Fruit fly (Drosophila melanogaster) whole organism, embryonic: ENCODE data around the gene Fife.
A peak's percentile ranks its signal among the peaks of the same experiment; 100 is the strongest.

Source experiments
- ATbp ChIP-seq: fragments of 200-800 bp; sonication (Bioruptor generic); optimal IDR thresholded peaks from 2 replicates; lab custom pipeline; 2017; ENCODE audit warnings: missing biosample characterization, mild to moderate bottlenecking, missing genetic modification characterization, missing genetic modification reagents
- Antp ChIP-seq: fragments of 200-800 bp; sonication (Bioruptor generic); optimal IDR thresholded peaks from 3 replicates; lab custom pipeline; 2016; ENCODE audit warnings: missing biosample characterization, missing genetic modification characterization
- B-H2 ChIP-seq: fragments of 200-800 bp; sonication (Bioruptor generic); optimal IDR thresholded peaks from 2 replicates; lab custom pipeline; 2018; ENCODE audit warnings: missing biosample characterization, mild to moderate bottlenecking, missing genetic modification characterization
- CG13287 ChIP-seq: fragments of 200-800 bp; sonication (Bioruptor generic); IDR thresholded peaks from 2 replicates; pipeline ENCODE4 v1.3.6; 2022; ENCODE audit warnings: missing biosample characterization, missing genetic modification characterization; ENCODE audit not compliant: partially characterized antibody
- CG13624 ChIP-seq: fragments of 200-800 bp; sonication (Bioruptor generic); optimal IDR thresholded peaks from 2 replicates; lab custom pipeline; 2016; ENCODE audit warnings: missing biosample characterization, missing genetic modification characterization
- CG14965 ChIP-seq: fragments of 200-800 bp; sonication (Bioruptor generic); optimal IDR thresholded peaks from 2 replicates; lab custom pipeline; 2016; ENCODE audit warnings: missing biosample characterization, missing genetic modification characterization, borderline replicate concordance
- CG15011 ChIP-seq: fragments of 200-800 bp; sonication (Bioruptor generic); optimal IDR thresholded peaks from 3 replicates; lab custom pipeline; 2018; ENCODE audit warnings: missing biosample characterization, mild to moderate bottlenecking, missing genetic modification characterization
- CG2678 ChIP-seq: fragments of 200-800 bp; sonication (Bioruptor generic); optimal IDR thresholded peaks from 3 replicates; lab custom pipeline; 2019; ENCODE audit warnings: missing biosample characterization, mild to moderate bottlenecking, missing genetic modification characterization, moderate library complexity
- CG31388 ChIP-seq: fragments of 200-800 bp; sonication (Bioruptor generic); optimal IDR thresholded peaks from 2 replicates; lab custom pipeline; 2016; ENCODE audit warnings: missing biosample characterization, missing genetic modification characterization
- CG4424 ChIP-seq: fragments of 200-800 bp; sonication (Bioruptor generic); optimal IDR thresholded peaks from 3 replicates; lab custom pipeline; 2016; ENCODE audit warnings: missing biosample characterization, missing genetic modification characterization
- CG4854 ChIP-seq: fragments of 200-800 bp; sonication (Bioruptor generic); optimal IDR thresholded peaks from 2 replicates; lab custom pipeline; 2016; ENCODE audit warnings: missing biosample characterization, missing genetic modification characterization, inconsistent platforms
- CG5953 ChIP-seq: fragments of 200-800 bp; sonication (Bioruptor generic); IDR thresholded peaks from 2 replicates; pipeline ENCODE4 v1.3.6; 2022; ENCODE audit warnings: missing biosample characterization, missing genetic modification characterization
- CG6254 ChIP-seq: fragments of 200-800 bp; sonication (Bioruptor generic); optimal IDR thresholded peaks from 3 replicates; lab custom pipeline; 2017; ENCODE audit warnings: mild to moderate bottlenecking, missing biosample characterization, missing genetic modification reagents, missing genetic modification characterization
- CG6791 ChIP-seq: fragments of 200-800 bp; sonication (Bioruptor generic); IDR thresholded peaks from 3 replicates; pipeline ENCODE4 v1.3.6; 2022; ENCODE audit warnings: missing biosample characterization, missing genetic modification characterization; ENCODE audit not compliant: partially characterized antibody
- CG7786 ChIP-seq: fragments of 200-800 bp; sonication (Bioruptor generic); optimal IDR thresholded peaks from 2 replicates; lab custom pipeline; 2016; ENCODE audit warnings: missing biosample characterization, missing genetic modification characterization
- CG8290 ChIP-seq, 3 experiments: fragments of 200-800 bp; sonication (Bioruptor generic); optimal IDR thresholded peaks; 2 replicates each; lab custom pipeline; 2016 to 2019; ENCODE audit warnings: missing biosample characterization in 3 of 3, missing genetic modification characterization in 3 of 3, mild to moderate bottlenecking in 2 of 3, moderate library complexity in 1 of 3
- CG8765 ChIP-seq: fragments of 200-800 bp; sonication (Bioruptor generic); IDR thresholded peaks from 2 replicates; pipeline ENCODE4 v1.3.6; 2022; ENCODE audit warnings: missing biosample characterization, missing genetic modification characterization
- CG9609 ChIP-seq: fragments of 200-800 bp; sonication (Bioruptor generic); optimal IDR thresholded peaks from 3 replicates; lab custom pipeline; 2016; ENCODE audit warnings: missing biosample characterization, missing genetic modification characterization
- CG9727 ChIP-seq: fragments of 200-800 bp; sonication (Bioruptor generic); optimal IDR thresholded peaks from 3 replicates; lab custom pipeline; 2017; ENCODE audit warnings: missing biosample characterization, mild to moderate bottlenecking, missing genetic modification characterization
- CG9876 ChIP-seq: fragments of 200-800 bp; sonication (Bioruptor generic); optimal IDR thresholded peaks from 2 replicates; lab custom pipeline; 2016; ENCODE audit warnings: missing biosample characterization, missing genetic modification characterization
- Dp ChIP-seq: fragments of 200-800 bp; sonication (Bioruptor generic); optimal IDR thresholded peaks from 2 replicates; lab custom pipeline; 2018; ENCODE audit warnings: missing biosample characterization, mild to moderate bottlenecking, missing genetic modification characterization, moderate library complexity
- HLH3B ChIP-seq: fragments of 200-800 bp; sonication (Bioruptor generic); IDR thresholded peaks from 2 replicates; pipeline ENCODE4 v1.3.6; 2022; ENCODE audit warnings: missing biosample characterization, missing genetic modification characterization
- HmgD ChIP-seq: fragments of 200-800 bp; sonication (Bioruptor generic); optimal IDR thresholded peaks from 3 replicates; lab custom pipeline; 2016; ENCODE audit warnings: missing biosample characterization, missing genetic modification characterization
- Lhr ChIP-seq: fragments of 200-800 bp; sonication (Bioruptor generic); optimal IDR thresholded peaks from 3 replicates; lab custom pipeline; 2017; ENCODE audit warnings: mild to moderate bottlenecking, missing biosample characterization, missing genetic modification reagents, missing genetic modification characterization
- NC2β ChIP-seq: fragments of 200-800 bp; sonication (Bioruptor generic); optimal IDR thresholded peaks from 2 replicates; lab custom pipeline; 2016; ENCODE audit warnings: missing biosample characterization, missing genetic modification characterization
- Neu2 ChIP-seq: fragments of 200-800 bp; sonication (Bioruptor generic); optimal IDR thresholded peaks from 3 replicates; lab custom pipeline; 2016; ENCODE audit warnings: missing biosample characterization, missing genetic modification characterization, borderline replicate concordance
- Oli ChIP-seq: fragments of 200-800 bp; sonication (Bioruptor generic); optimal IDR thresholded peaks from 2 replicates; lab custom pipeline; 2018; ENCODE audit warnings: missing biosample characterization, mild to moderate bottlenecking, missing genetic modification characterization, moderate library complexity
- Optix ChIP-seq: fragments of 200-800 bp; sonication (Bioruptor generic); IDR thresholded peaks from 3 replicates; pipeline ENCODE4 v1.3.6; 2022; ENCODE audit warnings: missing biosample characterization, missing genetic modification characterization
- Ravus ChIP-seq: fragments of 200-800 bp; sonication (Bioruptor generic); IDR thresholded peaks from 2 replicates; pipeline ENCODE4 v1.3.6; 2022; ENCODE audit warnings: missing biosample characterization, missing genetic modification characterization
- Rfx ChIP-seq: fragments of 200-800 bp; sonication (Bioruptor generic); IDR thresholded peaks from 2 replicates; pipeline ENCODE4 v1.3.6; 2022; ENCODE audit warnings: missing biosample characterization, missing genetic modification characterization
- Sox100B ChIP-seq: fragments of 200-800 bp; sonication (Bioruptor generic); optimal IDR thresholded peaks from 3 replicates; lab custom pipeline; 2018; ENCODE audit warnings: missing biosample characterization, mild to moderate bottlenecking, missing genetic modification characterization
- Tbp ChIP-seq: fragments of >200 bp; optimal IDR thresholded peaks from 2 replicates; lab custom pipeline; 2018; ENCODE audit warnings: missing biosample characterization, missing genetic modification characterization
- crol ChIP-seq: fragments of 200-800 bp; sonication (Bioruptor generic); IDR thresholded peaks from 2 replicates; pipeline ENCODE4 v1.3.6; 2022; ENCODE audit warnings: missing biosample characterization, missing genetic modification characterization
- dpn ChIP-seq, 2 experiments: fragments of 200-800 bp; sonication (Bioruptor generic); optimal IDR thresholded peaks; 3 replicates each; lab custom pipeline; 2016; ENCODE audit warnings: missing biosample characterization in 2 of 2, missing genetic modification characterization in 2 of 2
- ems ChIP-seq: fragments of 200-800 bp; sonication (Bioruptor generic); optimal IDR thresholded peaks from 3 replicates; lab custom pipeline; 2016; ENCODE audit warnings: missing biosample characterization, missing genetic modification characterization
- eyg ChIP-seq: fragments of 200-800 bp; sonication (Bioruptor generic); optimal IDR thresholded peaks from 3 replicates; lab custom pipeline; 2016; ENCODE audit warnings: missing biosample characterization, missing genetic modification characterization
- fru ChIP-seq: fragments of >200 bp; optimal IDR thresholded peaks from 2 replicates; lab custom pipeline; 2017
- gro ChIP-seq: fragments of 200-800 bp; sonication (Bioruptor generic); optimal IDR thresholded peaks from 2 replicates; lab custom pipeline; 2016; ENCODE audit warnings: missing biosample characterization, missing genetic modification characterization
- hb ChIP-seq: fragments of 200-800 bp; sonication (Bioruptor generic); IDR thresholded peaks from 3 replicates; pipeline ENCODE4 v1.3.6; 2022; ENCODE audit warnings: missing biosample characterization, missing genetic modification characterization; ENCODE audit not compliant: partially characterized antibody
- jing ChIP-seq: fragments of 200-800 bp; sonication (Bioruptor generic); optimal IDR thresholded peaks from 2 replicates; lab custom pipeline; 2018; ENCODE audit warnings: missing biosample characterization, mild to moderate bottlenecking, missing genetic modification characterization
- luna ChIP-seq: fragments of 200-800 bp; sonication (Bioruptor generic); optimal IDR thresholded peaks from 2 replicates; lab custom pipeline; 2016; ENCODE audit warnings: missing biosample characterization, missing genetic modification characterization
- nmo ChIP-seq: fragments of 200-800 bp; sonication (Bioruptor generic); optimal IDR thresholded peaks from 2 replicates; lab custom pipeline; 2018; ENCODE audit warnings: missing biosample characterization, mild to moderate bottlenecking, missing genetic modification characterization, moderate library complexity
- onecut ChIP-seq: fragments of 200-800 bp; sonication (Bioruptor generic); IDR thresholded peaks from 2 replicates; pipeline ENCODE4 v1.3.6; 2022; ENCODE audit warnings: missing biosample characterization, missing genetic modification characterization
- p53 ChIP-seq: fragments of 200-800 bp; sonication (Bioruptor generic); optimal IDR thresholded peaks from 2 replicates; lab custom pipeline; 2016; ENCODE audit warnings: missing biosample characterization, missing genetic modification characterization
- pfk ChIP-seq: fragments of 200-800 bp; sonication (Bioruptor generic); optimal IDR thresholded peaks from 2 replicates; lab custom pipeline; 2018; ENCODE audit warnings: missing biosample characterization, mild to moderate bottlenecking, missing genetic modification characterization, moderate library complexity
- sd ChIP-seq: fragments of 200-800 bp; sonication (Bioruptor generic); optimal IDR thresholded peaks from 3 replicates; lab custom pipeline; 2018; ENCODE audit warnings: missing biosample characterization, mild to moderate bottlenecking, missing genetic modification characterization, moderate library complexity
- sens ChIP-seq: fragments of 200-800 bp; sonication (Bioruptor generic); peaks from one replicate; lab custom pipeline; 2016; ENCODE audit warnings: missing biosample characterization, missing genetic modification characterization
- zfh1 ChIP-seq: fragments of 200-800 bp; sonication (Bioruptor generic); IDR thresholded peaks from 3 replicates; pipeline ENCODE4 v1.3.6; 2022; ENCODE audit warnings: missing biosample characterization, missing genetic modification characterization

Gene Fife

DNA sequence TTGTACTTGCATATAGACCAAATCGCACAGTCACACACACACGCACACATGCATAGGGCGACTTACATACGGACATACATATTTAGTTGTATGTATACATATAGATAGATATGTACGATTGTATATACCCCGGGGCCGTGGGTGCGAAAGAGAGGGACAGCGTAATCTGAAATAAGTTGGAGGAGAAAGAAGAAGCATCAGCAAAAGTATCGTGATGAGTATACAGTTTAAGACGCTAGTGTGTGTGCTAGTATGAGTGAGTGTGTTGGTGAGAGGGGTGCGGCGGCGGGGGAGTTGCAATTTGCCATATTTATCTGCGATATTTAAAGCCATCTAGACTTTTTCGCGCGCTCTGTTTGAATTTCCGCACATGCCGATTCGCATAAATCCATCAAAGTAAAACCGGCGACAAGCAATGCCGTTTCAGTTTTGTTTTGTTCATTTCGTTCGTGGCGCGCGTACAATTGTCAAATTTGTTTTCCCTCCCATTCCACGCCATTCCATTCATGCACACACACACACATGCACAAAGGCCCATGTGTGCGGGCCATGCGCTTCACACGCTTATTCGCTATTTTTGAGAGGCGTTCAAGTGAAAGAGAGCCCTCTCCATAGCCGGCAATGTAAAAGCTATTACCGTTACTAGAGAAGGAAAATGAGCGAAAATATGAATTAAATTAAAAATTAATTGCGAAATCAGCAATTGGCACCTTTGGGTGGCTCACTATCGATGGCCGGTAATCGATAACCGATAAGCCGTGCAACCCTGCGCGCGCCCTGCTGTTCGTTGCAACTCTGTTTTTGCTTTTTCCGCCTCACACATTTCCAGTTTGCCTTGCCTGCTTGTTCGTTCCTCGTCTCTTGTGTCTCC lies 76.3 kb downstream of the Fife start (continued):
- peak; percentile 59 for TF ChIP-seq Oli (tag; lab: Kevin White, UChicago)
- peak; percentile 32 for TF ChIP-seq Neu2 (GFP tag; lab: Kevin White, UChicago)
- peak; percentile 65 for TF ChIP-seq CG8290 (GFP tag; optimal IDR thresholded peaks at IDR 0.05; lab: Kevin White, UChicago)
- TF ChIP-seq CG8290 (tag; optimal IDR thresholded peaks at IDR 0.05; lab: Kevin White, UChicago), result peak; percentile 89 to 92
- TF ChIP-seq Dp, result peak; percentile 68
- peak; percentile 95 for TF ChIP-seq sens (GFP tag; lab: Kevin White, UChicago)
- TF ChIP-seq jing, result no peak
- peak; percentile 93 for TF ChIP-seq CG9727
- peak; percentile 91 for TF ChIP-seq B-H2 (GFP tag; lab: Kevin White, UChicago)
- peak; percentile 22 for TF ChIP-seq CG14965 (GFP tag; lab: Kevin White, UChicago)
- TF ChIP-seq eyg (GFP tag; lab: Kevin White, UChicago), result peak; percentile 82
- TF ChIP-seq Lhr, result no peak
- peak; percentile 78 for TF ChIP-seq CG4424
- TF ChIP-seq luna (GFP tag; lab: Kevin White, UChicago), result peak; percentile 62
- TF ChIP-seq CG9609 (GFP tag; lab: Kevin White, UChicago), result peak; percentile 68
- peak; percentile 56; the same call in 1 of the 2 replicates for TF ChIP-seq HLH3B (GFP tag; lab: Robert Waterston, UW)
- peak; percentile 50 for TF ChIP-seq CG7786 (GFP tag; lab: Kevin White, UChicago)
- peak; percentile 39 for TF ChIP-seq sd (tag; lab: Kevin White, UChicago)
- TF ChIP-seq CG31388 (GFP tag; lab: Kevin White, UChicago), result no peak
- peak; percentile 79 for TF ChIP-seq Antp (GFP tag; lab: Kevin White, UChicago)
- TF ChIP-seq CG8765 (GFP tag; lab: Robert Waterston, UW), result peak; percentile 36; the same call in 1 of the 2 replicates
- TF ChIP-seq CG13624 (GFP tag; lab: Kevin White, UChicago), result peak; percentile 81
- TF ChIP-seq hb (GFP tag; lab: Robert Waterston, UW), result peak; percentile 71; the same call in 2 of the 3 replicates
- TF ChIP-seq gro (GFP tag; lab: Kevin White, UChicago), result peak; percentile 73
- TF ChIP-seq CG15011 (GFP tag; lab: Kevin White, UChicago), result peak; percentile 85
- peak; percentile 63; the same call in 1 of the 2 replicates for TF ChIP-seq CG5953
- TF ChIP-seq ATbp (GFP tag; lab: Kevin White, UChicago), result peak; percentile 76
- TF ChIP-seq zfh1, result peak; percentile 86
- TF ChIP-seq CG6254, result peak; percentile 69
- TF ChIP-seq crol, result peak; percentile 89
- peak; percentile 88 for TF ChIP-seq Rfx (GFP tag; lab: Robert Waterston, UW)
- TF ChIP-seq pfk, result peak; percentile 77
- peak; percentile 41 for TF ChIP-seq CG9876 (GFP tag; lab: Kevin White, UChicago)
- peak; percentile 68 for TF ChIP-seq CG2678
- peak; percentile 71 for TF ChIP-seq CG4854 (GFP tag; lab: Kevin White, UChicago)
- TF ChIP-seq ems (GFP tag; lab: Kevin White, UChicago), result peak; percentile 74
- peak; percentile 86 for TF ChIP-seq Sox100B (GFP tag; lab: Kevin White, UChicago)
- TF ChIP-seq Ravus (GFP tag; lab: Robert Waterston, UW), result no peak
- peak; percentile 67; the same call in 2 of the 3 replicates for TF ChIP-seq Optix (GFP tag; lab: Robert Waterston, UW)
- TF ChIP-seq CG13287 (GFP tag; lab: Robert Waterston, UW), result peak; percentile 81
- TF ChIP-seq nmo, result peak; percentile 67
- TF ChIP-seq NC2β, result peak; percentile 88
- TF ChIP-seq p53 (GFP tag; lab: Kevin White, UChicago), result peak; percentile 65
- TF ChIP-seq fru (lab: Kevin White, UChicago), result no peak
- peak; percentile 85 for TF ChIP-seq CG6791
- TF ChIP-seq dpn (GFP tag; optimal IDR thresholded peaks at IDR 0.05; lab: Kevin White, UChicago), result peak; percentile 35 to 84
- TF ChIP-seq Tbp (GFP tag; lab: Kevin White, UChicago), result peak; percentile 5
- peak; percentile 54 for TF ChIP-seq HmgD (GFP tag; lab: Kevin White, UChicago)
- peak; percentile 85 for TF ChIP-seq onecut (GFP tag; lab: Robert Waterston, UW)
